Worm (Caenorhabditis elegans) whole organism, late embryonic: ENCODE results near the gene nhr-274.
A peak's percentile ranks its signal among the peaks of the same experiment; 100 is the strongest.

Source experiments
- C08G9.2 ChIP-seq: sonication (generic microtip); optimal IDR thresholded peaks from 2 replicates; lab custom pipeline; 2016; ENCODE audit warnings: mild to moderate bottlenecking, missing genetic modification characterization, moderate library complexity, missing compliant biosample characterization
- C38D4.7 ChIP-seq: fragments of 200-800 bp; sonication (Bioruptor generic); optimal IDR thresholded peaks from 2 replicates; lab custom pipeline; 2018; ENCODE audit warnings: mild to moderate bottlenecking, missing genetic modification characterization, moderate library complexity, missing compliant biosample characterization
- K02D7.2 ChIP-seq: sonication (generic microtip); optimal IDR thresholded peaks from 2 replicates; lab custom pipeline; 2017; ENCODE audit warnings: mild to moderate bottlenecking, missing genetic modification characterization, missing compliant biosample characterization
- K09A11.1 ChIP-seq: sonication (generic microtip); optimal IDR thresholded peaks from 2 replicates; lab custom pipeline; 2017; ENCODE audit warnings: antibody characterized with exemption, mild to moderate bottlenecking, missing genetic modification characterization, missing compliant biosample characterization; ENCODE audit not compliant: insufficient read depth
- T23F11.4 ChIP-seq: fragments of 200-800 bp; sonication (Bioruptor generic); optimal IDR thresholded peaks from 2 replicates; lab custom pipeline; 2018; ENCODE audit warnings: mild to moderate bottlenecking, missing genetic modification characterization, missing compliant biosample characterization
- Y22D7AL.16 ChIP-seq: sonication (generic microtip); optimal IDR thresholded peaks from 2 replicates; lab custom pipeline; 2016; ENCODE audit warnings: missing genetic modification characterization, missing compliant biosample characterization
- ahr-1 ChIP-seq: sonication (generic microtip); optimal IDR thresholded peaks from 2 replicates; lab custom pipeline; 2016; ENCODE audit warnings: missing genetic modification characterization, missing compliant biosample characterization
- ama-1 ChIP-seq: fragments of 150-350 bp; optimal IDR thresholded peaks from 2 replicates; lab custom pipeline; 2014
- ceh-18 ChIP-seq: sonication (generic microtip); optimal IDR thresholded peaks from 2 replicates; lab custom pipeline; 2016; ENCODE audit warnings: missing genetic modification characterization, missing compliant biosample characterization
- ceh-19 ChIP-seq: fragments of 200-800 bp; sonication (Bioruptor generic); optimal IDR thresholded peaks from 2 replicates; lab custom pipeline; 2018; ENCODE audit warnings: mild to moderate bottlenecking, missing genetic modification characterization, missing compliant biosample characterization
- ceh-22 ChIP-seq: sonication (generic microtip); optimal IDR thresholded peaks from 2 replicates; lab custom pipeline; 2017; ENCODE audit warnings: missing biosample characterization, missing genetic modification characterization
- ceh-34 ChIP-seq: sonication (generic microtip); optimal IDR thresholded peaks from 2 replicates; lab custom pipeline; 2016; ENCODE audit warnings: mild to moderate bottlenecking, missing genetic modification characterization, missing compliant biosample characterization
- ceh-45 ChIP-seq: fragments of 200-800 bp; sonication (Bioruptor generic); IDR thresholded peaks from 2 replicates; pipeline ENCODE4 v1.3.6; 2022; ENCODE audit warnings: missing genetic modification reagents, missing genetic modification characterization, missing compliant biosample characterization
- ceh-48 ChIP-seq: sonication (generic microtip); optimal IDR thresholded peaks from 2 replicates; lab custom pipeline; 2016; ENCODE audit warnings: missing genetic modification characterization, inconsistent platforms, missing compliant biosample characterization
- ceh-6 ChIP-seq: fragments of 200-800 bp; sonication (Bioruptor generic); optimal IDR thresholded peaks from 2 replicates; lab custom pipeline; 2018; ENCODE audit warnings: mild to moderate bottlenecking, missing genetic modification characterization, missing compliant biosample characterization
- ceh-9 ChIP-seq: sonication (generic microtip); optimal IDR thresholded peaks from 2 replicates; lab custom pipeline; 2016; ENCODE audit warnings: mild to moderate bottlenecking, missing genetic modification characterization, inconsistent platforms, missing compliant biosample characterization
- dmd-4 ChIP-seq: sonication (generic microtip); optimal IDR thresholded peaks from 2 replicates; lab custom pipeline; 2016; ENCODE audit warnings: borderline replicate concordance, missing genetic modification characterization, missing compliant biosample characterization
- dve-1 ChIP-seq: sonication (generic microtip); optimal IDR thresholded peaks from 2 replicates; lab custom pipeline; 2017; ENCODE audit warnings: antibody characterized with exemption, mild to moderate bottlenecking, missing genetic modification characterization, missing compliant biosample characterization
- elt-2 ChIP-seq: sonication (generic microtip); optimal IDR thresholded peaks from 2 replicates; lab custom pipeline; 2016; ENCODE audit warnings: missing genetic modification reagents, missing genetic modification characterization, missing compliant biosample characterization
- eyg-1 ChIP-seq: sonication (generic microtip); optimal IDR thresholded peaks from 2 replicates; lab custom pipeline; 2016; ENCODE audit warnings: missing genotype, missing genetic modification characterization, missing compliant biosample characterization
- fax-1 ChIP-seq: sonication (generic microtip); optimal IDR thresholded peaks from 2 replicates; lab custom pipeline; 2016; ENCODE audit warnings: missing genotype, missing genetic modification characterization, missing compliant biosample characterization
- fkh-10 ChIP-seq: fragments of 150-350 bp; optimal IDR thresholded peaks from 2 replicates; lab custom pipeline; 2014; ENCODE audit warnings: missing biosample characterization, missing genetic modification reagents, missing genetic modification characterization
- fkh-6 ChIP-seq: sonication (generic microtip); optimal IDR thresholded peaks from 2 replicates; lab custom pipeline; 2016; ENCODE audit warnings: missing genetic modification characterization, missing compliant biosample characterization
- gmeb-2 ChIP-seq: sonication (generic microtip); optimal IDR thresholded peaks from 2 replicates; lab custom pipeline; 2016; ENCODE audit warnings: missing genetic modification characterization, inconsistent platforms, missing compliant biosample characterization
- hlh-15 ChIP-seq: sonication (generic microtip); optimal IDR thresholded peaks from 2 replicates; lab custom pipeline; 2016; ENCODE audit warnings: missing genetic modification characterization, missing compliant biosample characterization
- hlh-30 ChIP-seq: sonication (generic microtip); optimal IDR thresholded peaks from 2 replicates; lab custom pipeline; 2017; ENCODE audit warnings: antibody characterized with exemption, missing genetic modification characterization, missing compliant biosample characterization; ENCODE audit not compliant: insufficient read depth
- hlh-8 ChIP-seq: sonication (generic microtip); optimal IDR thresholded peaks from 2 replicates; lab custom pipeline; 2016; ENCODE audit warnings: missing genotype, missing genetic modification characterization, missing compliant biosample characterization
- lin-11 ChIP-seq: fragments of 200-800 bp; sonication (Bioruptor generic); optimal IDR thresholded peaks from 2 replicates; lab custom pipeline; 2018; ENCODE audit warnings: mild to moderate bottlenecking, missing genetic modification characterization, missing compliant biosample characterization
- mec-3 ChIP-seq: sonication (generic microtip); optimal IDR thresholded peaks from 2 replicates; lab custom pipeline; 2016; ENCODE audit warnings: borderline replicate concordance, missing genetic modification characterization, missing compliant biosample characterization
- nfya-1 ChIP-seq: sonication (generic microtip); optimal IDR thresholded peaks from 2 replicates; lab custom pipeline; 2017; ENCODE audit warnings: missing genetic modification characterization, mild to moderate bottlenecking, missing compliant biosample characterization, antibody characterized with exemption, moderate library complexity
- nhr-11 ChIP-seq: fragments of 150-350 bp; optimal IDR thresholded peaks from 2 replicates; lab custom pipeline; 2014; ENCODE audit warnings: missing biosample characterization, missing genetic modification characterization
- nhr-232 ChIP-seq: sonication (generic microtip); optimal IDR thresholded peaks from 2 replicates; lab custom pipeline; 2016; ENCODE audit warnings: missing genetic modification characterization, missing compliant biosample characterization
- npax-4 ChIP-seq: sonication (generic microtip); optimal IDR thresholded peaks from 2 replicates; lab custom pipeline; 2016; ENCODE audit warnings: missing genetic modification characterization, missing compliant biosample characterization
- odd-2 ChIP-seq: sonication (generic microtip); optimal IDR thresholded peaks from 2 replicates; lab custom pipeline; 2017; ENCODE audit warnings: antibody characterized with exemption, mild to moderate bottlenecking, missing genetic modification characterization, missing compliant biosample characterization
- pqm-1 ChIP-seq: sonication (generic microtip); optimal IDR thresholded peaks from 2 replicates; lab custom pipeline; 2016; ENCODE audit warnings: missing genetic modification characterization, missing compliant biosample characterization
- pros-1 ChIP-seq: fragments of 150-350 bp; optimal IDR thresholded peaks from 2 replicates; lab custom pipeline; 2014; ENCODE audit warnings: missing biosample characterization, missing genetic modification reagents, missing genetic modification characterization
- ref-2 ChIP-seq: sonication (generic microtip); optimal IDR thresholded peaks from 2 replicates; lab custom pipeline; 2016; ENCODE audit warnings: missing genetic modification characterization, missing compliant biosample characterization
- sox-2 ChIP-seq: fragments of 200-800 bp; sonication (Bioruptor generic); IDR thresholded peaks from 2 replicates; pipeline ENCODE4 v1.3.6; 2022; ENCODE audit warnings: missing genetic modification reagents, missing genetic modification characterization, missing compliant biosample characterization
- tbx-2 ChIP-seq: sonication (generic microtip); optimal IDR thresholded peaks from 2 replicates; lab custom pipeline; 2016; ENCODE audit warnings: missing genetic modification characterization, missing compliant biosample characterization
- unc-42 ChIP-seq: sonication (generic microtip); optimal IDR thresholded peaks from 2 replicates; lab custom pipeline; 2016; ENCODE audit warnings: missing genotype, missing genetic modification characterization, missing compliant biosample characterization
- unc-55 ChIP-seq: sonication (generic microtip); optimal IDR thresholded peaks from 2 replicates; lab custom pipeline; 2017; ENCODE audit warnings: missing biosample characterization, missing genetic modification reagents, missing genetic modification characterization
- unc-86 ChIP-seq: sonication (generic microtip); optimal IDR thresholded peaks from 2 replicates; lab custom pipeline; 2016; ENCODE audit warnings: missing genetic modification characterization, missing compliant biosample characterization
- zip-5 ChIP-seq: sonication (generic microtip); optimal IDR thresholded peaks from 2 replicates; lab custom pipeline; 2016; ENCODE audit warnings: missing genetic modification characterization, missing compliant biosample characterization
- ztf-16 ChIP-seq: sonication (generic microtip); optimal IDR thresholded peaks from 2 replicates; lab custom pipeline; 2017; ENCODE audit warnings: missing genetic modification characterization, missing compliant biosample characterization

Gene nhr-274

ce11 chrIV:1602936-1603457, 42.1 kb downstream of the nhr-274 start:
- no peak for TF ChIP-seq unc-42 (tag; lab: Kevin White, UChicago)
- no peak for TF ChIP-seq elt-2
- TF ChIP-seq unc-86 (tag; lab: Kevin White, UChicago), result no peak
- TF ChIP-seq ceh-22, result no peak
- no peak for TF ChIP-seq ceh-18
- TF ChIP-seq fkh-6 (tag; lab: Kevin White, UChicago), result no peak
- no peak for TF ChIP-seq ceh-45 (GFP tag; lab: Robert Waterston, UW)
- no peak for TF ChIP-seq unc-55 (GFP tag; lab: Kevin White, UChicago)
- no peak for TF ChIP-seq T23F11.4
- TF ChIP-seq gmeb-2 (tag; lab: Kevin White, UChicago), result no peak
- no peak for TF ChIP-seq ceh-9 (tag; lab: Kevin White, UChicago)
- no peak for TF ChIP-seq mec-3 (tag; lab: Kevin White, UChicago)
- TF ChIP-seq ztf-16 (tag; lab: Kevin White, UChicago), result no peak
- no peak for TF ChIP-seq K02D7.2 (tag; lab: Kevin White, UChicago)
- no peak for TF ChIP-seq sox-2
- TF ChIP-seq lin-11 (tag; lab: Kevin White, UChicago), result no peak
- TF ChIP-seq dve-1 (tag; lab: Kevin White, UChicago), result no peak
- TF ChIP-seq fax-1 (tag; lab: Kevin White, UChicago), result no peak
- TF ChIP-seq fkh-10 (GFP tag; lab: Kevin White, UChicago), result no peak
- TF ChIP-seq C08G9.2 (tag; lab: Kevin White, UChicago), result no peak

DNA sequence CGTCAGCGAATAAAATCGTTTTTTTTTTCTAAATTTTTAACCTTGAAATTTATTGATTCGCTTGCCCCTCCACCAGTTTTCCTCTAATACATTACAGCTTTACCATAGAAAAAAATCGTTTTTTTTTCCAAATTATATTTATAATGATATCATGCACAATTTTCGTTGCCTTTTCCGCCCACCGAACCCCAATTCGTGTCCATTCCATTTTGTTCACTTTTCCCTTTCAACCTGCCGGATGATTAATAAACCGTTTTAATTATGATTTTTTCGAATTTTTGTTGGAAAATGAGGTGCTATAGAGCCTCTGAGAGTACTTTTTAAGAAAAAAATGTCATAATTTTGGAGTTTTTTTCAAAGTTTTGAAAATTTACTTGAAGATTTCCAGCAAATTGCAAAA, 43.7 kb downstream of the nhr-274 start, which contains the start of gene set-23:
Gene set-23 (plus strand): TSS at position 301 of the 400 bp plus-strand sequence.
- TF ChIP-seq nhr-232 (tag; lab: Kevin White, UChicago), result no peak
- TF ChIP-seq ahr-1, result no peak
- TF ChIP-seq zip-5 (tag; lab: Kevin White, UChicago), result no peak
- no peak for TF ChIP-seq eyg-1

- TF ChIP-seq mec-3 (tag; lab: Kevin White, UChicago) (no peak), npax-4 (no peak), hlh-8 (tag; lab: Kevin White, UChicago) (no peak), unc-55 (GFP tag; lab: Kevin White, UChicago) (no peak), ahr-1 (no peak), hlh-15 (no peak), T23F11.4 (no peak), ceh-19 (GFP tag; lab: Kevin White, UChicago) (no peak), elt-2 (no peak), C38D4.7 (GFP tag; lab: Kevin White, UChicago) (no peak), pqm-1 (tag; lab: Kevin White, UChicago) (no peak)
Observed at ce11 chrIV:1600784-1601183, 44.3 kb downstream of the nhr-274 start.

DNA sequence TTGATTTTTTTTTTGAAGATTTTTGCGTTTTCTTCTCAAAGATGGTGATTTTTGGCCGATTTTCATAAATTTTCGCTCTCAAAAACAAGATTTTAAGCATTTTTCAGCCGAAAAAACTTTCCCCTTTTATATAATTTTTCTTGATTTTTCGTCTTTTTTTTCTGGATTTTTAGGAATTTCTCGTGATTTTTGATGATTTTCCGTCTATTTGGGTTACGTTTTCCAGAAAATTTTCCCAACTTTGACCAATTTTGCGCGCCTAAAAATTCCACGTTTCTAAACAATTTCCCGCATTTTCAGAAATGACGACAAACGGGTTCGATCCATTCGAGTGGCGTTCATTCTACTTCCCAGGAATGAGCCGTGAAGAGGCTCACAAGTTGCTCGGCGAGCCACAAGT, 48.1 kb downstream of the nhr-274 start, which contains the start of gene ced-2:
Gene ced-2 (plus strand): TSS at position 301 of the 400 bp plus-strand sequence.
- TF ChIP-seq ceh-9 (tag; lab: Kevin White, UChicago) (no peak), ceh-34 (tag; lab: Kevin White, UChicago) (no peak), ref-2 (tag; lab: Kevin White, UChicago) (no peak)

- peak; percentile 64 for TF ChIP-seq Y22D7AL.16 (tag; lab: Kevin White, UChicago)
- peak; percentile 79 for TF ChIP-seq K02D7.2 (tag; lab: Kevin White, UChicago)
- peak; percentile 67 for TF ChIP-seq ceh-6 (GFP tag; lab: Kevin White, UChicago)
- TF ChIP-seq dmd-4, result peak; percentile 62
- no peak for TF ChIP-seq nhr-11 (tag; lab: Kevin White, UChicago)
- TF ChIP-seq zip-5 (tag; lab: Kevin White, UChicago), result peak; percentile 64
- no peak for TF ChIP-seq odd-2 (tag; lab: Kevin White, UChicago)
- peak; percentile 64 for TF ChIP-seq nhr-232 (tag; lab: Kevin White, UChicago)
- peak; percentile 89 for TF ChIP-seq nfya-1
- peak; percentile 86 for TF ChIP-seq C08G9.2 (tag; lab: Kevin White, UChicago)
- TF ChIP-seq ceh-18, result peak; percentile 89
- peak; percentile 65 for TF ChIP-seq mec-3 (tag; lab: Kevin White, UChicago)
- TF ChIP-seq pros-1 (tag; lab: Kevin White, UChicago), result no peak
- peak; percentile 93 for TF ChIP-seq tbx-2 (tag; lab: Kevin White, UChicago)
- TF ChIP-seq ama-1 (lab: Kevin White, UChicago), result no peak
- peak; percentile 66 for TF ChIP-seq K09A11.1 (tag; lab: Kevin White, UChicago)
- TF ChIP-seq ref-2 (tag; lab: Kevin White, UChicago), result peak; percentile 93
- TF ChIP-seq unc-55 (GFP tag; lab: Kevin White, UChicago), result no peak
- peak; percentile 50 for TF ChIP-seq ceh-48
- peak; percentile 79 for TF ChIP-seq hlh-30 (tag; lab: Kevin White, UChicago)
Observed at ce11 chrIV:1595802-1596201, 49.3 kb downstream of the nhr-274 start, which contains the start of gene npp-8. TSS of gene npp-8 (minus strand) at chrIV:1595824.
